Worm (Caenorhabditis elegans): Measurements from ENCODE around the gene zmp-1.

Gene zmp-1

DNA sequence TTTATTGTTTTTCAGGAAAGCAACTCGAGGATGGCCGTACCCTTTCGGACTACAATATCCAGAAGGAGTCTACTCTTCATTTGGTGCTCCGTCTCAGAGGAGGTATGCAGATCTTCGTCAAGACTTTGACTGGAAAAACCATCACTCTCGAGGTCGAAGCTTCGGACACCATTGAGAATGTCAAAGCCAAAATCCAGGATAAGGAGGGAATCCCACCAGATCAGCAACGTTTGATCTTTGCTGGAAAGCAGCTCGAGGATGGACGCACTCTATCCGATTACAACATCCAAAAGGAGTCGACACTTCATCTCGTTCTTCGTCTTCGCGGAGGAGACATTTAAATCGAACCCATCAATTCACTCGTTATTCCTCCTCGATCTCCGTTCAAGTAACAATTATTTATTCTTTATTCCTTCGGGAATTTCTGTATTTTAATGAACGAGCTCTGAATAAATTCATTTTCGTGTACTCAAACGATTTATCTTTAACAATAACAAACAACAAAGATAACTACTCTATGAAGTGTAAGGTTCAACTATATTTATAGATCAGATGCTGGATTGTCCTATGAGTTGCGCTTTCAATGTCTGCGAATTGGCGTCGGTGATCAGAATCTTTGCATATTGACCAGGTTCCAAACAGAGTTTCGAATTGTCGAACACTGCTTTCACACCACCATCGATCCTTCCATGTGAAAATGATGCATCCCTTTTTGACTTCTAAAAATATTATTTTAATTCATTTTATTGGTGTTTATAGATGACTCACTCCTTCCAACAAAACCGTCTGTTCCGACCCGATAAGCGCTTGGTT, 10.8 kb upstream of the zmp-1 start (continued):
- TF ChIP-seq ccch-3 (GFP tag; optimal IDR thresholded peaks at IDR 0.05), result no peak
- TF ChIP-seq ZK185.1 (tag; optimal IDR thresholded peaks at IDR 0.05; ENCODE audit: poor library complexity, severe bottlenecking), result peak; percentile 75
- TF ChIP-seq lin-35 (GFP tag; optimal IDR thresholded peaks at IDR 0.05), result peak in 1 of 3 experiments; percentile 78
- TF ChIP-seq ztf-18 (tag; optimal IDR thresholded peaks at IDR 0.05), result peak; percentile 11
- peak; percentile 85 for TF ChIP-seq madf-3 (GFP tag; IDR thresholded peaks at IDR 0.05)
- no peak for TF ChIP-seq lsy-27 (tag; optimal IDR thresholded peaks at IDR 0.05; ENCODE audit: borderline replicate concordance, insufficient read depth)
- no peak for TF ChIP-seq sptf-2 (GFP tag; optimal IDR thresholded peaks at IDR 0.05)
- TF ChIP-seq dpff-1 (tag; optimal IDR thresholded peaks at IDR 0.05), result no peak
- peak; percentile 49 for TF ChIP-seq mxl-1 (tag; optimal IDR thresholded peaks at IDR 0.05)
- peak; percentile 60 for TF ChIP-seq hmg-1.2 (GFP tag; IDR thresholded peaks at IDR 0.05)
- no peak for TF ChIP-seq unc-62 (GFP tag; optimal IDR thresholded peaks at IDR 0.05)
- peak; percentile 81 for TF ChIP-seq atf-7 (tag; optimal IDR thresholded peaks at IDR 0.05)
- peak; percentile 21 for TF ChIP-seq ztf-3 (GFP tag; optimal IDR thresholded peaks at IDR 0.05)
- peak; percentile 89 for TF ChIP-seq Y95B8A.8 (GFP tag; IDR thresholded peaks at IDR 0.05)
- TF ChIP-seq somi-1 (GFP tag; optimal IDR thresholded peaks at IDR 0.05), result peak; percentile 30
- peak; percentile 72 for TF ChIP-seq snpc-3.4 (tag; optimal IDR thresholded peaks at IDR 0.05)
- TF ChIP-seq let-607 (tag; optimal IDR thresholded peaks at IDR 0.05), result peak; percentile 31 to 35
- TF ChIP-seq F57A8.1 (GFP tag; optimal IDR thresholded peaks at IDR 0.05), result no peak
- peak; percentile 46 for TF ChIP-seq die-1 (tag; optimal IDR thresholded peaks at IDR 0.05)
- 0 out of 2 replicates have a peak, but pooled peaks have one; percentile 9 for TF ChIP-seq bed-2 (GFP tag; IDR thresholded peaks at IDR 0.05)
- peak; percentile 41 for TF ChIP-seq gei-17 (GFP tag; optimal IDR thresholded peaks at IDR 0.05)
- no peak for TF ChIP-seq sdz-38 (tag; optimal IDR thresholded peaks at IDR 0.05)
- TF ChIP-seq tbx-9 (tag; optimal IDR thresholded peaks at IDR 0.05; ENCODE audit: borderline replicate concordance), result no peak
- no peak for TF ChIP-seq nhr-179 (tag; optimal IDR thresholded peaks at IDR 0.05)
- no peak for TF ChIP-seq xnd-1 (tag; optimal IDR thresholded peaks at IDR 0.05)
- no peak for TF ChIP-seq F57C9.4 (tag; optimal IDR thresholded peaks at IDR 0.05)
- no peak for TF ChIP-seq F55B11.4 (tag; optimal IDR thresholded peaks at IDR 0.05; ENCODE audit: borderline replicate concordance, insufficient read depth)
- peak; percentile 51 for TF ChIP-seq T07F8.4 (tag; optimal IDR thresholded peaks at IDR 0.05)
- 0 out of 2 replicates have a peak, but pooled peaks have one; percentile 2 for TF ChIP-seq nfya-2 (GFP tag; IDR thresholded peaks at IDR 0.05)
- TF ChIP-seq nhr-27 (tag; optimal IDR thresholded peaks at IDR 0.05), result no peak
- no peak for TF ChIP-seq ceh-40 (GFP tag; IDR thresholded peaks at IDR 0.05)
- TF ChIP-seq F39B2.1 (GFP tag; IDR thresholded peaks at IDR 0.05), result 0 out of 2 replicates have a peak, but pooled peaks have one; percentile 4
- TF ChIP-seq nfyb-1 (GFP tag; IDR thresholded peaks at IDR 0.05), result peak; percentile 86
- TF ChIP-seq nhr-80 (tag; optimal IDR thresholded peaks at IDR 0.05), result peak; percentile 17
- no peak for TF ChIP-seq F10E7.11 (tag; optimal IDR thresholded peaks at IDR 0.05)
- TF ChIP-seq nhr-120 (GFP tag; IDR thresholded peaks at IDR 0.05), result no peak; the same call in 1 of the 2 replicates
- TF ChIP-seq T26A5.8 (tag; optimal IDR thresholded peaks at IDR 0.05), result peak; percentile 56
- TF ChIP-seq nhr-90 (tag; optimal IDR thresholded peaks at IDR 0.05), result peak; percentile 65
- peak; percentile 47 for TF ChIP-seq F22D6.2 (tag; optimal IDR thresholded peaks at IDR 0.05)
- TF ChIP-seq F23B12.7 (tag; optimal IDR thresholded peaks at IDR 0.05; ENCODE audit: insufficient read depth), result peak; percentile 26
- no peak for TF ChIP-seq nfya-1 (tag; optimal IDR thresholded peaks at IDR 0.05; ENCODE audit: borderline replicate concordance, insufficient read depth)
- peak; percentile 62 for TF ChIP-seq tbp1 (GFP tag; optimal IDR thresholded peaks at IDR 0.05)
- TF ChIP-seq ztf-26 (tag; optimal IDR thresholded peaks at IDR 0.05), result peak; percentile 21
- peak; percentile 39 for TF ChIP-seq attf-5 (GFP tag; optimal IDR thresholded peaks at IDR 0.05)
- 0 out of 2 replicates have a peak, but pooled peaks have one; percentile 30 for TF ChIP-seq hmg-20 (GFP tag; IDR thresholded peaks at IDR 0.05)
- TF ChIP-seq aptf-2 (GFP tag; conservative IDR thresholded peaks at IDR 0.05), result no peak

All from whole organism, young adult.